Fruit fly (Drosophila melanogaster) whole organism: Measurements from ENCODE around the gene ro.

Experiments
- CG8478 ChIP-seq: fragments of >200 bp; optimal IDR thresholded peaks from 2 replicates; lab custom pipeline; 2018; ENCODE audit warnings: inconsistent platforms
- Dll ChIP-seq: fragments of >200 bp; optimal IDR thresholded peaks from 2 replicates; lab custom pipeline; 2017
- EcR ChIP-seq, 2 experiments: fragments of >200 bp; optimal IDR thresholded peaks; 2 replicates each; lab custom pipeline; 2017; ENCODE audit warnings: missing biosample characterization in 2 of 2, missing genetic modification characterization in 2 of 2, missing genetic modification reagents in 2 of 2
- pan ChIP-seq: fragments of >200 bp; optimal IDR thresholded peaks from 2 replicates; lab custom pipeline; 2017
- psq ChIP-seq: fragments of >200 bp; optimal IDR thresholded peaks from 2 replicates; lab custom pipeline; 2017
- usp ChIP-seq: fragments of >200 bp; optimal IDR thresholded peaks from 2 replicates; lab custom pipeline; 2017; ENCODE audit warnings: missing biosample characterization, missing genetic modification characterization, mixed read lengths

The ro gene

dm6 chr3R:26882230-26883014 is 1.5 kb upstream of the ro start:
- TF ChIP-seq EcR (GFP tag; optimal IDR thresholded peaks at IDR 0.05; lab: Kevin White, UChicago) (no peak), usp (GFP tag; lab: Kevin White, UChicago) (no peak), CG8478 (lab: Kevin White, UChicago) (no peak), Dll (lab: Kevin White, UChicago) (no peak), pan (lab: Kevin White, UChicago) (no peak), psq (lab: Kevin White, UChicago) (no peak)

- TF ChIP-seq Dll (lab: Kevin White, UChicago) (no peak), CG8478 (lab: Kevin White, UChicago) (no peak), pan (lab: Kevin White, UChicago) (no peak), usp (GFP tag; lab: Kevin White, UChicago) (no peak), EcR (GFP tag; optimal IDR thresholded peaks at IDR 0.05; lab: Kevin White, UChicago) (no peak), psq (lab: Kevin White, UChicago) (no peak)
These were observed 4.1 kb downstream of the ro start for dm6 chr3R:26876851-26877250.

DNA sequence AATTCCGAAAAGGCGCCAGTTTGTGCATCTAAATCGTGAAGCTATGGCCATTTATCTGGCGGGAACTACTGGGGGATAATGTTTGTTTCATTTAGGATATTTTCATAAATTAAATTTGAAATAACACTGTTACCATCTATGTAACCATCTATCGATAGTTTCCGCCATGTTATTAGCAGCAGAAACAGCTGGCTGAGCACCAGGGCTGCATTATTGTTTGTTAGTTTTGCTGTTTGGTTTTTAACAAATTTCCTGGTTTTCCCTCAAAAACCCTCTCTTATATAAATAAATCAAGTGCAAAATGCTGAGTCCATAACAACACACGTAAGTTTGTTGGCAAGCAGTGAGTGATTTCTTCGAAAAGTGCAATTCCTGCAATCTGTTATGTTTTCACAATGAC is 4.5 kb downstream of the ro start, which contains the start of gene CG5500:
Gene CG5500, plus strand, starts transcription at position 199 of the 400 bp plus-strand sequence.
- TF ChIP-seq pan (lab: Kevin White, UChicago) (no peak), CG8478 (lab: Kevin White, UChicago) (no peak), EcR (GFP tag; optimal IDR thresholded peaks at IDR 0.05; lab: Kevin White, UChicago) (no peak), usp (GFP tag; lab: Kevin White, UChicago) (no peak), psq (lab: Kevin White, UChicago) (no peak), Dll (lab: Kevin White, UChicago) (no peak)

dm6 chr3R:26875544-26876027 is 5.4 kb downstream of the ro start, which contains the start of gene Rb97D:
TSS of gene Rb97D (minus strand) at chr3R:26875742.
- TF ChIP-seq Dll (lab: Kevin White, UChicago) (no peak), psq (lab: Kevin White, UChicago) (no peak), pan (lab: Kevin White, UChicago) (no peak), CG8478 (lab: Kevin White, UChicago) (no peak), usp (GFP tag; lab: Kevin White, UChicago) (no peak), EcR (GFP tag; optimal IDR thresholded peaks at IDR 0.05; lab: Kevin White, UChicago) (no peak)

DNA sequence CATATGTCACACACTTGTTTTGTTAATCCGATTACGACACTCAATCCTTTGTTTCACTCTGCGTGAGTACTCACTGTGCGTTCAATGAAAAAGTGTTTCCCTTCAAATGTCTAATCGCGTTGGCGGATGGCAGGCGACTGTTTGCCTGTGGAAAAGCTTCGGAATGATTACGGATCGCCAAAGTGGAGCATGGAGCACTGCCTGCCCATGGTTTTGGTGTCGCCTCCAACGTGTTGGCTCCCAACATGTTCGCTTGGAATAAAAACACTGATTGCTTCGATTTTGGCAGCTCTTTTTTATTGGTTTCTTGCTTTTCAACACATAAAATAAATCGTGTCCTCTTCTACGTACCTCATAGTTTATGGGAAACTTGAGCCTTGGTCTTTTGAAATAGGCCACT is 9.1 kb downstream of the ro start, which contains the start of gene SPARC:
Gene SPARC, minus strand, starts transcription at position 144 of the 400 bp plus-strand sequence.
- no peak for TF ChIP-seq CG8478 (lab: Kevin White, UChicago)

DNA sequence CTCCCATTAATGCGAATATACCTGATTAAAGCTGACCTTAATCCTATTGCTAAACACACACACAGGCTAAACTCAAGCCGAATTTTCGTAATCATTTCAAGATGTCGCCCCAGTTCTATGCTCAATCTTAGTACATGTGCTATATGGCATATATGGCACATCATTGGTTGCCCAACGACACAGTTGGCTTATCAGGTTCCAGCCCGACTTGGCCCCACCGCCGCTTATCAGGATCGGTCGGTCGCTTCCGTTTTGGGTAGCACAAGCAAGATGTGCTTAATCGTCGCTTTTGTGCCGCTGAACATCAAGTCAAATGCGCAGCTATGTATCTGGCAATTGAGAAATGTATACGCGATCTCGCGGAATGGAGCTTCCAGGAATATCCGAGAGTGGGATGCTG is 9.9 kb downstream of the ro start:
- no peak for TF ChIP-seq usp (GFP tag; lab: Kevin White, UChicago)
- no peak for TF ChIP-seq Dll (lab: Kevin White, UChicago)
- no peak for TF ChIP-seq pan (lab: Kevin White, UChicago)
- no peak for TF ChIP-seq psq (lab: Kevin White, UChicago)
- no peak for TF ChIP-seq EcR (GFP tag; optimal IDR thresholded peaks at IDR 0.05; lab: Kevin White, UChicago)
- no peak for TF ChIP-seq CG8478 (lab: Kevin White, UChicago)

dm6 chr3R:26870494-26870893 is 10.5 kb downstream of the ro start:
- no peak for TF ChIP-seq Dll (lab: Kevin White, UChicago)
- no peak for TF ChIP-seq pan (lab: Kevin White, UChicago)
- TF ChIP-seq psq (lab: Kevin White, UChicago) = no peak
- no peak for TF ChIP-seq CG8478 (lab: Kevin White, UChicago)
- TF ChIP-seq usp (GFP tag; lab: Kevin White, UChicago) = no peak
- TF ChIP-seq EcR (GFP tag; optimal IDR thresholded peaks at IDR 0.05; lab: Kevin White, UChicago) = no peak

DNA sequence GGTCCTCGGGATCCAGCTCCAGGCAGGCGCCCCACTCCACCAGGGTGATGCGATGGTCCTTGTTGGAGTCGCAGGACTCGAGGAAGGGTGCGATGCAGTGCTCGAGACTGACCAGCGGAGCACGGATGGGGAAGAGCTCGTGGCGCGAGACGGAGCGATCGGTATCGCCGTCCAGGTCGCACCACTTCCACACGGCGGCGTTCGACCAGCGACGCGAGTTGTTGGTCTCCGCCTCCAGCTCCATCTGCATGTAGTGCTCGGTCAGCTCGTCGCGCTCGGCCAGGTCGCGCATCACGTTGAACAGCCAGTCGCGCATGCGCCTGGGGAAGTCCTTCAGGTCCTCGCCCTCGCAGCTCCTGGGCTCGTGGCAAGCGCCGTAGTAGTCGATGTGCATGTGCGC is 11.5 kb downstream of the ro start:
- no peak for TF ChIP-seq pan (lab: Kevin White, UChicago)
- TF ChIP-seq Dll (lab: Kevin White, UChicago) = no peak
- no peak for TF ChIP-seq EcR (GFP tag; optimal IDR thresholded peaks at IDR 0.05; lab: Kevin White, UChicago)
- TF ChIP-seq usp (GFP tag; lab: Kevin White, UChicago) = no peak
- no peak for TF ChIP-seq CG8478 (lab: Kevin White, UChicago)
- TF ChIP-seq psq (lab: Kevin White, UChicago) = no peak

DNA sequence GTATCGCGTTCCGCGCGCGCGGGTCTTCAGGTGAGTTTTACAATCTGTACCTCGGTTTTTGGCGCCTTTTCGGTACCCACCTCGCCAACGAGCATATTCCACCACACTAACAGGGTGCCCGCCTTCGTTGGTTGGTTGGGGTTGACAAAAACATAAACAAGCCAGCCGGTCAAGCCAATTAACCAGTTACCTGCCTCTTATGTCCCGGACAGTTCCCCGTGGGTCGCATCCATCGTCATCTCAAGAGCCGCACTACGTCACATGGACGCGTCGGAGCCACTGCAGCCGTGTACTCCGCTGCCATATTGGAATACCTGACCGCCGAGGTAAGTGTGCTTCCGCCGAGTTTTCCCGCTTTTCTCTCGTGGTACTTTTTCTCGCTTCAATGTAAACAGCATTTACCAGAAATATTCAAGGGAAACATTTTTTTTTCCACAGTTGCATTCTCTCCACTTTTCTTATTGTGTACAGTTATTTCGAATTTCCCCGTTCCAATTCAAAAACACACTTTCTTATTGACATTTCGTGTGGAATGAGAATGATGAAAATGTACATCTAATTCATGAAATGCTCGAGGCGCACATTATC is 13.4 kb downstream of the ro start:
- TF ChIP-seq psq (lab: Kevin White, UChicago) (no peak), EcR (GFP tag; optimal IDR thresholded peaks at IDR 0.05; lab: Kevin White, UChicago) (no peak), usp (GFP tag; lab: Kevin White, UChicago) (no peak), CG8478 (lab: Kevin White, UChicago) (no peak), Dll (lab: Kevin White, UChicago) (no peak)

DNA sequence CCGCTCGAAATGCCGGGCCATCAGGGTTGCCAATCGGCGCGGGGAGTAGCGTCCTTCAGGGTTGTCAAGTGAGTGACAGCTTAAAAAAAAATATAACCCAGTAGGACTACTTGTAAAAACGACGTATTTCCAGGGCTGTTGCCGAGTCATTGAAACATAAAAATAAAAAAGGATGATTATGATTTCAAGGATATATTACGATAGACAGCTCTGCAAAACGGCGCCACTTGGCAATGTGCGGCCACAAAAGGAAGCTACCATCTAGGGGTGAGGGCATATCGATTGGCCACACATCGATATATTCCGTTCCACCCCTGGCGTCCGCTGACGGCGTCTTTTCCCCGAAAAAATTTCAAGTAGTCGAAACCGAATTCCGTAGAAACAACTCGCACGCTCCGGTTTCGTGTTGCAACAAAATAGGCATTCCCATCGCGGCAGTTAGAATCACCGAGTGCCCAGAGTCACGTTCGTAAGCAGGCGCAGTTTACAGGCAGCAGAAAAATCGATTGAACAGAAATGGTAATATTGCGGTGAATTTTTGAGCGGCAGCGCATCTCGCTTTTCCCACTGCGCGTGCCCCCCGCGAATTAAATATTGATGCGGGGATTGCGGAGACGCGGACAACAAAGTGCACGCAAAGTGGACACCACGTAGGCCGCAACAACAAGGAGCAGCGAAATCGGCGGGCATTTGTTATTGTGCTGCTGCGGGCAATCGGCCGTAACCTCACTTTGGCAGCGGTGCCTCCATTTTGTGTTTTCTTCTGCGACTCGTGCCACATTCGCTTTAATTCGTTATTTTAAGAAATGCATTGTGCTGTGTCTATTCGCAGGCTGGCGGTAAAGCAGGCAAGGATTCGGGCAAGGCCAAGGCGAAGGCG is 14.2 kb downstream of the ro start, which contains the start of the genes ball and His2Av:
Gene ball, minus strand, starts transcription at position 231 of the 880 bp plus-strand sequence.
Gene His2Av, plus strand, starts transcription at position 353 of the 880 bp plus-strand sequence.
- TF ChIP-seq pan (lab: Kevin White, UChicago) = no peak
- TF ChIP-seq CG8478 (lab: Kevin White, UChicago) = no peak
- TF ChIP-seq EcR (GFP tag; optimal IDR thresholded peaks at IDR 0.05; lab: Kevin White, UChicago) = no peak
- no peak for TF ChIP-seq usp (GFP tag; lab: Kevin White, UChicago)
- no peak for TF ChIP-seq psq (lab: Kevin White, UChicago)
- no peak for TF ChIP-seq Dll (lab: Kevin White, UChicago)
